Fruit fly (Drosophila melanogaster) whole organism, pupa: Measurements from ENCODE around the gene FBXO11.

Experiments used
- CG10348 ChIP-seq: fragments of 200-800 bp; sonication (Bioruptor generic); IDR thresholded peaks from 2 replicates; pipeline ENCODE4 v1.3.6; 2022; ENCODE audit warnings: missing biosample characterization, missing genetic modification characterization
- CG12605 ChIP-seq: fragments of 200-800 bp; sonication (Bioruptor generic); IDR thresholded peaks from 2 replicates; pipeline ENCODE4 v1.3.6; 2022; ENCODE audit warnings: missing biosample characterization, missing genetic modification characterization
- CG13204 ChIP-seq: fragments of 200-800 bp; sonication (Bioruptor generic); optimal IDR thresholded peaks from 2 replicates; lab custom pipeline; 2018; ENCODE audit warnings: missing biosample characterization, mild to moderate bottlenecking, missing genetic modification characterization, moderate library complexity
- CG14655 ChIP-seq: fragments of 200-800 bp; sonication (Bioruptor generic); optimal IDR thresholded peaks from 3 replicates; lab custom pipeline; 2017; ENCODE audit warnings: mild to moderate bottlenecking, missing biosample characterization, missing genetic modification reagents, missing genetic modification characterization
- CG15710 ChIP-seq: fragments of 200-800 bp; sonication (Bioruptor generic); optimal IDR thresholded peaks from 2 replicates; lab custom pipeline; 2018; ENCODE audit warnings: missing biosample characterization, mild to moderate bottlenecking, missing genetic modification characterization, moderate library complexity
- CG17806 ChIP-seq: fragments of 200-800 bp; sonication (Bioruptor generic); optimal IDR thresholded peaks from 2 replicates; lab custom pipeline; 2018; ENCODE audit warnings: missing biosample characterization, mild to moderate bottlenecking, missing genetic modification characterization, moderate library complexity
- CG32121 ChIP-seq: fragments of 200-800 bp; sonication (Bioruptor generic); IDR thresholded peaks from 2 replicates; pipeline ENCODE4 v1.3.6; 2022; ENCODE audit warnings: missing biosample characterization, missing genetic modification characterization
- CG34367 ChIP-seq: fragments of 200-800 bp; sonication (Bioruptor generic); optimal IDR thresholded peaks from 2 replicates; lab custom pipeline; 2018; ENCODE audit warnings: missing biosample characterization, mild to moderate bottlenecking, missing genetic modification characterization
- CG4496 ChIP-seq: fragments of 200-800 bp; sonication (Bioruptor generic); IDR thresholded peaks from 3 replicates; pipeline ENCODE4 v1.3.6; 2022; ENCODE audit warnings: missing biosample characterization, missing genetic modification characterization
- CG8159 ChIP-seq: fragments of 200-800 bp; sonication (Bioruptor generic); optimal IDR thresholded peaks from 3 replicates; lab custom pipeline; 2018; ENCODE audit warnings: missing biosample characterization, mild to moderate bottlenecking, missing genetic modification characterization, moderate library complexity
- CG8301 ChIP-seq: fragments of 200-800 bp; sonication (Bioruptor generic); optimal IDR thresholded peaks from 2 replicates; lab custom pipeline; 2018; ENCODE audit warnings: missing biosample characterization, mild to moderate bottlenecking, missing genetic modification characterization
- CG9948 ChIP-seq: fragments of 200-800 bp; sonication (Bioruptor generic); optimal IDR thresholded peaks from 2 replicates; lab custom pipeline; 2018; ENCODE audit warnings: missing biosample characterization, mild to moderate bottlenecking, missing genetic modification characterization, moderate library complexity
- D1 ChIP-seq: fragments of 200-800 bp; sonication (Bioruptor generic); optimal IDR thresholded peaks from 2 replicates; lab custom pipeline; 2018; ENCODE audit warnings: missing biosample characterization, mild to moderate bottlenecking, missing genetic modification characterization, moderate library complexity
- EcR ChIP-seq: fragments of 200-800 bp; sonication (Bioruptor generic); optimal IDR thresholded peaks from 3 replicates; lab custom pipeline; 2019; ENCODE audit warnings: missing biosample characterization, missing genetic modification characterization, mild to moderate bottlenecking, moderate library complexity, missing genetic modification reagents
- Ets98B ChIP-seq: fragments of 200-800 bp; sonication (Bioruptor generic); IDR thresholded peaks from 2 replicates; pipeline ENCODE4 v1.3.6; 2022; ENCODE audit warnings: missing biosample characterization, missing genetic modification characterization
- Pif1A ChIP-seq: fragments of 200-800 bp; sonication (Bioruptor generic); optimal IDR thresholded peaks from 3 replicates; lab custom pipeline; 2016; ENCODE audit warnings: missing biosample characterization, missing genetic modification characterization
- Pif1B ChIP-seq: fragments of 200-800 bp; sonication (Bioruptor generic); optimal IDR thresholded peaks from 3 replicates; lab custom pipeline; 2016; ENCODE audit warnings: missing biosample characterization, missing genetic modification characterization
- Snoo ChIP-seq: fragments of 200-800 bp; sonication (Bioruptor generic); optimal IDR thresholded peaks from 3 replicates; lab custom pipeline; 2017; ENCODE audit warnings: missing biosample characterization, mild to moderate bottlenecking, missing genetic modification characterization, inconsistent platforms
- fd96Ca ChIP-seq: fragments of 200-800 bp; sonication (Bioruptor generic); IDR thresholded peaks from 3 replicates; pipeline ENCODE4 v1.3.6; 2022; ENCODE audit warnings: missing biosample characterization, missing genetic modification characterization
- gl ChIP-seq: fragments of 200-800 bp; sonication (Bioruptor generic); optimal IDR thresholded peaks from 2 replicates; lab custom pipeline; 2018; ENCODE audit warnings: missing biosample characterization, mild to moderate bottlenecking, missing genetic modification characterization
- rn ChIP-seq: fragments of 200-800 bp; sonication (Bioruptor generic); IDR thresholded peaks from 2 replicates; pipeline ENCODE4 v1.3.6; 2022; ENCODE audit warnings: missing biosample characterization, missing genetic modification characterization

Gene FBXO11

DNA sequence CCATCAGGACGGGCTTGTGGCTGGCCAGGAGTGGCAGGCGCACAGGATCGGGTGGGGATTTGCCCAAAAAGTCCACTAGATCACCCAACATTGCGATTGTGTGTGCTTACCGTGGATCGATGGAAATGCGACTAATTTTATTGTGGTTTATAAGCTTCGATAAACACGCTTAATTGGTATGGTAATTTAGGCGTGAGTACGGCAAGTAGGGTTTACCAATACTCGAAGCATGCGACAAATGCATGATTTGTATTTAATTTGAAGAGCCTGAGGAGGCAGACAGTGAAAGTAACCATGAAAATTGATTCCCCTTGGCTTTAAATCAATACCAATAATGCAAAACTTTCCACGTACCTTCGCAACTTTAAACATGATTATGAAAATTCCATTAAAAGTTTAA is 10.6 kb upstream of the FBXO11 start, which contains the start of gene CG9458:
CG9458 (minus strand) TSS at position 101 of the 400 bp plus-strand sequence.
- TF ChIP-seq CG14655 (GFP tag; lab: Kevin White, UChicago) (no peak), CG32121 (GFP tag; lab: Robert Waterston, UW) (no peak), CG17806 (tag; lab: Kevin White, UChicago) (no peak), CG15710 (tag; lab: Kevin White, UChicago) (no peak), CG9948 (tag; lab: Kevin White, UChicago) (no peak), EcR (GFP tag; lab: Kevin White, UChicago) (no peak), gl (no peak), CG10348 (GFP tag; lab: Robert Waterston, UW) (no peak), rn (GFP tag; lab: Robert Waterston, UW) (no peak), Pif1A (GFP tag; lab: Kevin White, UChicago) (no peak), CG8301 (tag; lab: Kevin White, UChicago) (no peak), CG34367 (tag; lab: Kevin White, UChicago) (no peak), CG4496 (GFP tag; lab: Robert Waterston, UW) (no peak), D1 (tag; lab: Kevin White, UChicago) (no peak), Snoo (tag; lab: Kevin White, UChicago) (no peak), CG8159 (tag; lab: Kevin White, UChicago) (no peak), CG13204 (no peak), Ets98B (GFP tag; lab: Robert Waterston, UW) (no peak)

DNA sequence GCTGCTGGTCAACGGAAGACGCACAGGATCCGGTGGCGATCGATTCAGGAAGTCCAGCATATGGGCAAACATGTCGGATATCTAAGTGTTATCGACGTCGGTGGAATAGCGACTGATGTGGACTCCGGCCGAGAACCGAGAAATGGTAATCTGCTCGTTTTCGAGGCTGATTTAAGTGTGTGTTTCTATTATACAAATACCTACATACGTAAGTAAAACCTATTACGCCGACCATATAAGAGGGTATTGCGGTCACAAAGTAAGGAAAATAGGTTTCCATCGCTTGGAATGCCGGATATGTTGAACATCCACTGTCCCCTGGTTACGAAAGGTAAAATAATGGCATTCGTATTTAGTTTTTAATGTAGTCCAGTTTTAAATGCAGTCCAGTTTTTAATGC is 9.1 kb upstream of the FBXO11 start, which contains the start of gene CG9459:
CG9459 (minus strand) TSS at position 101 of the 400 bp plus-strand sequence.
- no peak for TF ChIP-seq gl
- no peak for TF ChIP-seq fd96Ca
- no peak for TF ChIP-seq CG13204
- no peak for TF ChIP-seq CG8159 (tag; lab: Kevin White, UChicago)
- no peak for TF ChIP-seq CG15710 (tag; lab: Kevin White, UChicago)
- no peak for TF ChIP-seq CG8301 (tag; lab: Kevin White, UChicago)
- no peak for TF ChIP-seq CG14655 (GFP tag; lab: Kevin White, UChicago)
- no peak for TF ChIP-seq Pif1B (GFP tag; lab: Kevin White, UChicago)
- no peak for TF ChIP-seq Pif1A (GFP tag; lab: Kevin White, UChicago)
- no peak for TF ChIP-seq D1 (tag; lab: Kevin White, UChicago)
- no peak for TF ChIP-seq Snoo (tag; lab: Kevin White, UChicago)
- no peak for TF ChIP-seq CG10348 (GFP tag; lab: Robert Waterston, UW)
- TF ChIP-seq CG9948 (tag; lab: Kevin White, UChicago), result no peak
- TF ChIP-seq CG12605, result no peak
- no peak for TF ChIP-seq Ets98B (GFP tag; lab: Robert Waterston, UW)
- no peak for TF ChIP-seq CG32121 (GFP tag; lab: Robert Waterston, UW)
- no peak for TF ChIP-seq rn (GFP tag; lab: Robert Waterston, UW)

DNA sequence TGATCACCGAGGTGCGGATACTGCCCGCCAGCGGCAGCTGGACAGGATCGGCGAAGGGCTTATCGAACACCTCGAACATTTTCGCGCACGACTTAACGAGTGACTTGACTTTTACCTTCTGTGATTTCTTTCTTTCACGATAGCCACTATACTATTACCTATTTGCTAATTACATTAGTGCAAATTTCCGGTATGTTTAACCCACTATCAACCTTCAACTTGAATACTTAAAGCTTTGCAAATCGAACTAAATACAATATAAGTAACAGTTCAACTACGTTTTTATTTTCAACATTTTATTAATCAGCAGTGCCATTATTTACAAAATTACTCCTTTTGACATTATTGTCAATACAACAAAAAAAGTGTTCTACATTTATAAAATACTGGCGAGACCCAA is 7.7 kb upstream of the FBXO11 start, which contains the start of gene CG16904:
CG16904 (minus strand) TSS at position 101 of the 400 bp plus-strand sequence.
- no peak for TF ChIP-seq CG34367 (tag; lab: Kevin White, UChicago)

DNA sequence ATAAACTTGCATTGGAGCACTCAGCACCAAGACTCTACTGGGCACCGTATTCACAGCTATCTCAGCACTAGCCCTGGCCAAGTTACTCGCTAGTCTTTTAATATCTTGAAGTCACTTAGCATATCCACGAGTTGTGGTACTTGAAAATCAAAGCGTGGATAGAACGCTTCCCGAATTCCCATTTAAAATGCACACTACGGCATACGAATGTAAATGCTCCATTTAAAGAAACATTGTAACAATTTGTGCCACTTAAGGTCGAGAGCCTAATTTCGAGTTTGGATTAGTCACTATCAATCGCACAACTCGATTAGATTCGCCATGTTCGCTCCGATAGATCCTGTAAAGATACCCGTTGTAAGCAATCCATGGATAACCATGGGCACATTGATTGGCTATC is 4.7 kb upstream of the FBXO11 start, which contains the start of gene eloF:
eloF (plus strand) TSS at position 301 of the 400 bp plus-strand sequence.
- TF ChIP-seq Snoo (tag; lab: Kevin White, UChicago) (no peak), fd96Ca (no peak), gl (no peak), CG34367 (tag; lab: Kevin White, UChicago) (no peak), CG17806 (tag; lab: Kevin White, UChicago) (no peak), CG12605 (no peak), Pif1B (GFP tag; lab: Kevin White, UChicago) (no peak), CG8301 (tag; lab: Kevin White, UChicago) (no peak), CG8159 (tag; lab: Kevin White, UChicago) (no peak), CG13204 (no peak), CG32121 (GFP tag; lab: Robert Waterston, UW) (no peak), CG4496 (GFP tag; lab: Robert Waterston, UW) (no peak)
- TF ChIP-seq, all 21 proteins: peak for 0

DNA sequence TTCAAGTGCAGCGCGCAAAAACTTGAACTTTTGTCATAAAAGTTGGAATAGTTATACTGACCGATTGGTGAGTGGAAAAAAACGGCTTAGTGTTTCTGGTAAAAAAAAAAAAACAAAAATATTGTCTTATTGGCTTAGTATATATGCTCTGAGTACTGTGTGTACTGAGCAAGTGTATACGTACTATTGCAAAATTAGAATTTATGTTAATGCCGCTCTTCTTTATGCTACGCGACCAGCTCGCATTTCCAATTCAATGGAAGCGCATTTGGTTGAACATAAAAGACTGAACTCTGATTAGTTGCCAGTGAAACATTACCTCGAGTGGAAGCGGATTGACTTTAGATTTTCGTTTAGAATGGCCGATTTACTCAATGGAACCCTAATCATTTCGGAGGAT is 3.3 kb upstream of the FBXO11 start, which contains the start of gene CG8534:
CG8534 (plus strand) TSS at position 301 of the 400 bp plus-strand sequence.
- TF ChIP-seq Pif1A (GFP tag; lab: Kevin White, UChicago), result no peak
- TF ChIP-seq gl, result no peak
- TF ChIP-seq Pif1B (GFP tag; lab: Kevin White, UChicago), result no peak
- no peak for TF ChIP-seq rn (GFP tag; lab: Robert Waterston, UW)
- TF ChIP-seq Ets98B (GFP tag; lab: Robert Waterston, UW), result no peak
- TF ChIP-seq CG13204, result no peak
- no peak for TF ChIP-seq CG12605
- TF ChIP-seq CG8301 (tag; lab: Kevin White, UChicago), result no peak
- no peak for TF ChIP-seq EcR (GFP tag; lab: Kevin White, UChicago)
- TF ChIP-seq CG32121 (GFP tag; lab: Robert Waterston, UW), result no peak
- no peak for TF ChIP-seq CG15710 (tag; lab: Kevin White, UChicago)
- no peak for TF ChIP-seq Snoo (tag; lab: Kevin White, UChicago)
- TF ChIP-seq fd96Ca, result no peak
- TF ChIP-seq CG4496 (GFP tag; lab: Robert Waterston, UW), result no peak
- TF ChIP-seq D1 (tag; lab: Kevin White, UChicago), result no peak
- TF ChIP-seq CG14655 (GFP tag; lab: Kevin White, UChicago), result no peak
- no peak for TF ChIP-seq CG17806 (tag; lab: Kevin White, UChicago)
- no peak for TF ChIP-seq CG9948 (tag; lab: Kevin White, UChicago)
- TF ChIP-seq CG8159 (tag; lab: Kevin White, UChicago), result no peak
